Worm (Caenorhabditis elegans): ENCODE data around the gene let-721.

DNA sequence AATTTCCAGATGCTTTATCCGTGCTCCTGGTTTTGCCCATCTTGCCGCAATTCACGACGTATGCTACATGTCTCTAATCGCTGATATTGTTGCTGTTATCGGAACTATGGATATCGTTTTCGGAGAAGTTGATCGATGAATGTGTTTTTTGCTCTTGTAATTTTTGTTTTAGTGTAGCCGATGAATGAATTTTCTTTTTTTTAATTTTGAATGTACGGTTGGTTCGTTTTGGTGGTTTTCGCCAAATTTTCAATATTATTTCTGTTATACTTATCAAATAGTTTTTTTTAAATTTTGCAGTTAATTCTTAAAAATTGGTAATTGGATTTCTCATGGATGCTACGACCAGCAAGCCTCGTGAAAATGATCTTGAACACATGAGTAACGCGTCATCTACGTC lies 20.3 kb upstream of the let-721 start, which contains the start of gene T26A5.2:
- TF ChIP-seq hmbx-1 (tag; optimal IDR thresholded peaks at IDR 0.05) (no peak), ama-1 (optimal IDR thresholded peaks at IDR 0.05) (no peak), flt-1 (GFP tag; IDR thresholded peaks at IDR 0.05) (no peak), sea-1 (GFP tag; conservative IDR thresholded peaks at IDR 0.05) (no peak), pes-1 (GFP tag; IDR thresholded peaks at IDR 0.05) (no peak), F13C5.2 (tag; optimal IDR thresholded peaks at IDR 0.05) (no peak), hmg-4 (GFP tag; optimal IDR thresholded peaks at IDR 0.05) (no peak)
